Worm (Caenorhabditis elegans) whole organism, L4/young adult: ENCODE results near the gene T21B4.15.

Experiments used
- dao-5 ChIP-seq: sonication (generic microtip); optimal IDR thresholded peaks from 2 replicates; lab custom pipeline; 2016; ENCODE audit warnings: missing genotype, missing genetic modification characterization, moderate library complexity, missing compliant biosample characterization
- him-1 ChIP-seq: sonication (generic microtip); optimal IDR thresholded peaks from 2 replicates; lab custom pipeline; 2016; ENCODE audit warnings: missing genotype, missing genetic modification reagents, missing genetic modification characterization, missing compliant biosample characterization

DNA sequence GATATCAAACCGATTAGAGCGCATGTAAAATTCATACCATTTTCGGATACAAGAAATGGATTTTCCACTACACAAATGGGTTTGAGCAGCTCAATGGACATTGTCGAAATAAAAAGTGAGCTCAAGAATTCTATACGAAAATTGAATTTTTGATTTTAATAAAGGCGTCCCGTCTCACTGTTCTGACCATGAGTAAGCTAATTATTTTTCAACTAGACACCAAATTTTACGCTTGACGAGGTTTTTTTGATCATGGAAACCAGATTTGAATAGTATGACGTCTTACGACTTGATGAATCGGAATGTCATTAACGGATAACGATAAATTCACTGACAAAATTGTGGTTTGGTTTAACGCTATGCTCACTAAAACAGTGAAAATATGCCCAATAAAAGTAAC, 26.3 kb downstream of the T21B4.15 start, which contains the start of gene srh-61:
- TF ChIP-seq dao-5 (tag; lab: Kevin White, UChicago) (no peak), him-1 (no peak)
